Worm (Caenorhabditis elegans): ENCODE measurements around the gene pyr-1.

DNA sequence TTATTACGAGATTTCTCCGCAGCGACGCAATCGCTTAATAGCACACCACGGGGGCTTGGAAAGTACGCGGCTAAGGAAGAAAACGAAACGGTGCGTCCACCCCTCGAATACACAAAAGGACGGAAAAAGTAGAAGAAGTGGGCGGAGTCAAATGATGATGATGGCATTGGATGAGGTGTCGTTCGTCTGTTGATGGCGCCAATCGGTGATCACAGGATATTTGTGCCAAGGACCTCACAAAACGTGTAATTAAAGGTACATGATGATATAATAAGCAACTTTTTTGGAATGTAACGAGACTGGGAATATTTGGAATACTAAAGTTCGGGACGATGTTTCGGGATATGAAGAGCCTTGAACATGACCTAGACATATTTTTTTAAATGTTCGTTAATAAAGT lies 16.5 kb upstream of the pyr-1 start, which contains the start of gene cutl-12:
- TF ChIP-seq sea-1 (GFP tag; conservative IDR thresholded peaks at IDR 0.05) (no peak), aly-1 (tag; optimal IDR thresholded peaks at IDR 0.05) (no peak), ama-1 (optimal IDR thresholded peaks at IDR 0.05) (no peak), B0310.2 (tag; optimal IDR thresholded peaks at IDR 0.05) (no peak), flt-1 (GFP tag; IDR thresholded peaks at IDR 0.05) (no peak), ceh-36 (tag; optimal IDR thresholded peaks at IDR 0.05) (no peak), tbx-11 (GFP tag; IDR thresholded peaks at IDR 0.05) (no peak)

Measured in whole organism, early embryonic.